Worm (Caenorhabditis elegans): ENCODE results near the gene F14H12.8.

F14H12.8 gene

ce11 chrX:4364877-4365276, at the start of gene F14H12.8:
TSS of gene F14H12.8 (minus strand) at chrX:4364977.
- TF ChIP-seq hmg-20 (GFP tag; IDR thresholded peaks at IDR 0.05): no peak
- TF ChIP-seq cebp-1 (GFP tag; IDR thresholded peaks at IDR 0.05): no peak
- no peak for TF ChIP-seq cebp-1 (tag; optimal IDR thresholded peaks at IDR 0.05)
- no peak for TF ChIP-seq pha-4 (tag; optimal IDR thresholded peaks at IDR 0.05)
- TF ChIP-seq repo-1 (tag; optimal IDR thresholded peaks at IDR 0.05): no peak
- no peak for TF ChIP-seq egl-44 (GFP tag; IDR thresholded peaks at IDR 0.05)
- no peak for TF ChIP-seq dpff-1 (tag; optimal IDR thresholded peaks at IDR 0.05)
- TF ChIP-seq F33H1.4 (GFP tag; IDR thresholded peaks at IDR 0.05): no peak

- TF ChIP-seq zfh-2 (GFP tag; conservative IDR thresholded peaks at IDR 0.05) (peak; percentile 70), nhr-27 (tag; optimal IDR thresholded peaks at IDR 0.05) (no peak)
These were observed 48.4 kb upstream of the F14H12.8 start for ce11 chrX:4413206-4413605.

ce11 chrX:4410280-4410911, 45.6 kb upstream of the F14H12.8 start:
- no peak for TF ChIP-seq F33H1.4 (GFP tag; IDR thresholded peaks at IDR 0.05)
- no peak for TF ChIP-seq tbx-9 (tag; optimal IDR thresholded peaks at IDR 0.05; ENCODE audit: borderline replicate concordance)
- peak in 1 of 2 experiments; percentile 6 for TF ChIP-seq rec-8 (tag; optimal IDR thresholded peaks at IDR 0.05)
- peak; percentile 24 for TF ChIP-seq mes-4 (tag; optimal IDR thresholded peaks at IDR 0.05)
- TF ChIP-seq ceh-40 (GFP tag; IDR thresholded peaks at IDR 0.05): no peak
- TF ChIP-seq ama-1 (optimal IDR thresholded peaks at IDR 0.05): no peak
- peak in 1 of 2 experiments; percentile 31 for TF ChIP-seq ama-1 (GFP tag; optimal IDR thresholded peaks at IDR 0.05)
- TF ChIP-seq repo-1 (tag; optimal IDR thresholded peaks at IDR 0.05): peak; percentile 25
- TF ChIP-seq lag-1 (GFP tag; IDR thresholded peaks at IDR 0.05): no peak
- peak; percentile 4 for TF ChIP-seq ZK185.1 (tag; optimal IDR thresholded peaks at IDR 0.05; ENCODE audit: poor library complexity, severe bottlenecking)
- TF ChIP-seq unc-130 (GFP tag; optimal IDR thresholded peaks at IDR 0.05): no peak
- 0 out of 2 replicates have a peak, but pooled peaks have one; percentile 16 for TF ChIP-seq rcor-1 (GFP tag; IDR thresholded peaks at IDR 0.05)
- TF ChIP-seq B0336.3 (GFP tag; IDR thresholded peaks at IDR 0.05): no peak
- no peak for TF ChIP-seq aptf-2 (GFP tag; conservative IDR thresholded peaks at IDR 0.05)
- peak; percentile 44 for TF ChIP-seq snpc-3.4 (tag; optimal IDR thresholded peaks at IDR 0.05)
- TF ChIP-seq bed-2 (GFP tag; IDR thresholded peaks at IDR 0.05): no peak
- no peak for TF ChIP-seq F57C9.4 (tag; optimal IDR thresholded peaks at IDR 0.05)
- no peak for TF ChIP-seq madf-8 (GFP tag; conservative IDR thresholded peaks at IDR 0.05)
- no peak for TF ChIP-seq sdz-38 (tag; optimal IDR thresholded peaks at IDR 0.05)
- TF ChIP-seq F23B12.7 (tag; optimal IDR thresholded peaks at IDR 0.05; ENCODE audit: insufficient read depth): no peak
- TF ChIP-seq ztf-3 (GFP tag; optimal IDR thresholded peaks at IDR 0.05): no peak
- no peak for TF ChIP-seq zfh-2 (GFP tag; conservative IDR thresholded peaks at IDR 0.05)
- peak; percentile 70 for TF ChIP-seq him-1 (tag; optimal IDR thresholded peaks at IDR 0.05)
- peak; percentile 15 for TF ChIP-seq lin-54 (GFP tag; optimal IDR thresholded peaks at IDR 0.05)
- no peak for TF ChIP-seq Y79H2A.3 (GFP tag; conservative IDR thresholded peaks at IDR 0.05)
- peak; percentile 86 for TF ChIP-seq rpc-1 (optimal IDR thresholded peaks at IDR 0.05)
- peak; percentile 94 for TF ChIP-seq rpc-1 (tag; optimal IDR thresholded peaks at IDR 0.05)
- no peak for TF ChIP-seq C06A6.2 (GFP tag; conservative IDR thresholded peaks at IDR 0.05)
- TF ChIP-seq die-1 (tag; optimal IDR thresholded peaks at IDR 0.05): peak; percentile 82
- no peak for TF ChIP-seq hlh-12 (tag; optimal IDR thresholded peaks at IDR 0.05)
- TF ChIP-seq ztf-28 (GFP tag; IDR thresholded peaks at IDR 0.05): no peak
- TF ChIP-seq madf-10 (tag; optimal IDR thresholded peaks at IDR 0.05): peak; percentile 24
- TF ChIP-seq fkh-3 (tag; optimal IDR thresholded peaks at IDR 0.05): no peak
- peak; percentile 65 for TF ChIP-seq snpc-4 (GFP tag; optimal IDR thresholded peaks at IDR 0.05)
- TF ChIP-seq snpc-4 (tag; optimal IDR thresholded peaks at IDR 0.05): peak in 3 of 4 experiments; percentile 53 to 83 (median 81)
- no peak for TF ChIP-seq Y95B8A.8 (GFP tag; IDR thresholded peaks at IDR 0.05)
- no peak for TF ChIP-seq F49E8.2 (tag; optimal IDR thresholded peaks at IDR 0.05; ENCODE audit: insufficient read depth)
- no peak for TF ChIP-seq nhr-27 (tag; optimal IDR thresholded peaks at IDR 0.05)
- no peak for TF ChIP-seq atf-7 (tag; optimal IDR thresholded peaks at IDR 0.05)

Measured in whole organism, young adult.